Fruit fly (Drosophila melanogaster): Measurements from ENCODE around the gene Apl.

dm6 chr3L:16634529-16634928 is 39.5 kb downstream of the Apl start:
- TF ChIP-seq pros (GFP tag; optimal IDR thresholded peaks at IDR 0.05) (no peak), Scr (GFP tag; IDR thresholded peaks at IDR 0.05; ENCODE audit: partially characterized antibody) (no peak), CG9932 (GFP tag; IDR thresholded peaks at IDR 0.05) (no peak), vnd (GFP tag; IDR thresholded peaks at IDR 0.05; ENCODE audit: partially characterized antibody) (no peak)

Measured in whole organism, embryonic.